Worm (Caenorhabditis elegans) whole organism, L2 larva: Measurements from ENCODE around the gene F52C12.6.
A peak's percentile ranks its signal among the peaks of the same experiment; 100 is the strongest.

Experiments used
- F13H6.1 ChIP-seq: sonication (generic microtip); optimal IDR thresholded peaks from 2 replicates; lab custom pipeline; 2016; ENCODE audit warnings: missing genetic modification characterization, missing compliant biosample characterization
- ceh-82 ChIP-seq: fragments of 150-350 bp; optimal IDR thresholded peaks from 2 replicates; lab custom pipeline; 2014; ENCODE audit warnings: missing biosample characterization, missing genetic modification characterization
- egl-27 ChIP-seq: sonication (generic microtip); optimal IDR thresholded peaks from 3 replicates; lab custom pipeline; 2017; ENCODE audit warnings: missing biosample characterization, missing genetic modification reagents, missing genetic modification characterization
- elt-3 ChIP-seq: sonication (generic microtip); optimal IDR thresholded peaks from 2 replicates; lab custom pipeline; 2017; ENCODE audit warnings: missing biosample characterization, missing genetic modification characterization
- lin-13 ChIP-seq: fragments of 150-350 bp; optimal IDR thresholded peaks from 2 replicates; lab custom pipeline; 2014; ENCODE audit warnings: missing biosample characterization, missing genetic modification reagents, missing genetic modification characterization
- mbf-1 ChIP-seq: sonication (generic microtip); optimal IDR thresholded peaks from 2 replicates; lab custom pipeline; 2017; ENCODE audit warnings: missing biosample characterization, missing genetic modification characterization
- mdl-1 ChIP-seq, 2 experiments: fragments of 150-350 bp in 1 of 2; sonication (generic microtip) in 1 of 2; optimal IDR thresholded peaks; 2 replicates each; lab custom pipeline; 2017; ENCODE audit warnings: missing biosample characterization in 2 of 2, missing genetic modification characterization in 2 of 2
- nhr-11 ChIP-seq: fragments of 150-350 bp; optimal IDR thresholded peaks from 2 replicates; lab custom pipeline; 2014; ENCODE audit warnings: missing biosample characterization, missing genetic modification characterization
- nhr-23 ChIP-seq: fragments of 150-350 bp; optimal IDR thresholded peaks from 2 replicates; lab custom pipeline; 2014; ENCODE audit warnings: missing biosample characterization, missing genetic modification reagents, missing genetic modification characterization
- nhr-237 ChIP-seq: fragments of 150-350 bp; optimal IDR thresholded peaks from 2 replicates; lab custom pipeline; 2014; ENCODE audit warnings: missing biosample characterization, missing genetic modification characterization
- snpc-4 ChIP-seq: fragments of 150-350 bp; optimal IDR thresholded peaks from 2 replicates; lab custom pipeline; 2014; ENCODE audit warnings: missing biosample characterization, missing genetic modification characterization
- unc-62 ChIP-seq: fragments of 150-350 bp; optimal IDR thresholded peaks from 2 replicates; lab custom pipeline; 2014; ENCODE audit warnings: missing biosample characterization, missing genetic modification reagents, missing genetic modification characterization

ce11 chrIV:1980961-1981446 lies 24.5 kb downstream of the F52C12.6 start, which contains the start of gene Y76B12C.6:
- TF ChIP-seq ceh-82 (tag; lab: Kevin White, UChicago) (no peak), mdl-1 (tag; optimal IDR thresholded peaks at IDR 0.05; lab: Kevin White, UChicago) (no peak), nhr-237 (tag; lab: Kevin White, UChicago) (no peak), mbf-1 (no peak), nhr-23 (no peak), F13H6.1 (peak; percentile 30), unc-62 (no peak), snpc-4 (tag; lab: Kevin White, UChicago) (no peak), elt-3 (tag; lab: Kevin White, UChicago) (no peak), nhr-11 (tag; lab: Kevin White, UChicago) (no peak), egl-27 (tag; lab: Kevin White, UChicago) (no peak), lin-13 (GFP tag; lab: Kevin White, UChicago) (no peak)
